Fruit fly (Drosophila melanogaster) whole organism, embryonic: Measurements from ENCODE around the gene Idgf3.

Experiments
- Adf1 ChIP-seq: fragments of 200-800 bp; sonication (Bioruptor generic); IDR thresholded peaks from 2 replicates; pipeline ENCODE4 v1.3.6; 2022; ENCODE audit warnings: missing biosample characterization, missing genetic modification characterization
- C15 ChIP-seq: fragments of 200-800 bp; sonication (Bioruptor generic); IDR thresholded peaks from 3 replicates; pipeline ENCODE4 v1.3.6; 2022; ENCODE audit warnings: missing biosample characterization, missing genetic modification characterization
- CG10209 ChIP-seq: fragments of 200-800 bp; sonication (Bioruptor generic); optimal IDR thresholded peaks from 3 replicates; lab custom pipeline; 2017; ENCODE audit warnings: missing biosample characterization, mild to moderate bottlenecking, missing genetic modification characterization, missing genetic modification reagents
- CG10431 ChIP-seq: fragments of 200-800 bp; sonication (Bioruptor generic); optimal IDR thresholded peaks from 3 replicates; lab custom pipeline; 2018; ENCODE audit warnings: missing biosample characterization, mild to moderate bottlenecking, missing genetic modification characterization
- CG11504 ChIP-seq: fragments of 200-800 bp; sonication (Bioruptor generic); optimal IDR thresholded peaks from 3 replicates; lab custom pipeline; 2019; ENCODE audit warnings: missing biosample characterization, mild to moderate bottlenecking, missing genetic modification characterization, moderate library complexity
- CG11695 ChIP-seq: fragments of 200-800 bp; sonication (Bioruptor generic); IDR thresholded peaks from 3 replicates; pipeline ENCODE4 v1.3.6; 2022; ENCODE audit warnings: missing biosample characterization, missing genetic modification characterization
- CG11723 ChIP-seq: fragments of 200-800 bp; sonication (Bioruptor generic); optimal IDR thresholded peaks from 2 replicates; lab custom pipeline; 2017; ENCODE audit warnings: missing biosample characterization, mild to moderate bottlenecking, missing genetic modification characterization
- CG1233 ChIP-seq: fragments of 200-800 bp; sonication (Bioruptor generic); optimal IDR thresholded peaks from 4 replicates; lab custom pipeline; 2018; ENCODE audit warnings: missing biosample characterization, mild to moderate bottlenecking, missing genetic modification characterization
- CG12942 ChIP-seq: fragments of 200-800 bp; sonication (Bioruptor generic); optimal IDR thresholded peaks from 3 replicates; lab custom pipeline; 2016; ENCODE audit warnings: missing biosample characterization, missing genetic modification characterization
- CG13287 ChIP-seq: fragments of 200-800 bp; sonication (Bioruptor generic); IDR thresholded peaks from 2 replicates; pipeline ENCODE4 v1.3.6; 2022; ENCODE audit warnings: missing biosample characterization, missing genetic modification characterization; ENCODE audit not compliant: partially characterized antibody
- CG1529 ChIP-seq: fragments of 200-800 bp; sonication (Bioruptor generic); optimal IDR thresholded peaks from 3 replicates; lab custom pipeline; 2018; ENCODE audit warnings: missing biosample characterization, missing genetic modification characterization
- CG15479 ChIP-seq: fragments of 200-800 bp; sonication (Bioruptor generic); optimal IDR thresholded peaks from 3 replicates; lab custom pipeline; 2019; ENCODE audit warnings: missing biosample characterization, mild to moderate bottlenecking, missing genetic modification characterization, moderate library complexity
- CG17361 ChIP-seq: fragments of 200-800 bp; sonication (Bioruptor generic); IDR thresholded peaks from 3 replicates; pipeline ENCODE4 v1.3.6; 2022; ENCODE audit warnings: missing biosample characterization, missing genetic modification characterization
- CG1792 ChIP-seq: fragments of 200-800 bp; sonication (Bioruptor generic); optimal IDR thresholded peaks from 2 replicates; lab custom pipeline; 2016; ENCODE audit warnings: missing biosample characterization, missing genetic modification characterization
- CG3163 ChIP-seq: fragments of 200-800 bp; sonication (Bioruptor generic); optimal IDR thresholded peaks from 3 replicates; lab custom pipeline; 2016; ENCODE audit warnings: missing biosample characterization, missing genetic modification characterization
- CG32767 ChIP-seq: fragments of 200-800 bp; sonication (Bioruptor generic); IDR thresholded peaks from 2 replicates; pipeline ENCODE4 v1.3.6; 2022; ENCODE audit warnings: missing biosample characterization, missing genetic modification characterization
- CG32772 ChIP-seq: fragments of 200-800 bp; sonication (Bioruptor generic); IDR thresholded peaks from 2 replicates; pipeline ENCODE4 v1.3.6; 2022; ENCODE audit warnings: missing biosample characterization, missing genetic modification characterization
- CG3281 ChIP-seq: fragments of 200-800 bp; sonication (Bioruptor generic); optimal IDR thresholded peaks from 3 replicates; lab custom pipeline; 2017; ENCODE audit warnings: missing biosample characterization, mild to moderate bottlenecking, missing genetic modification characterization
- CG3726 ChIP-seq: fragments of 200-800 bp; sonication (Bioruptor generic); IDR thresholded peaks from 3 replicates; pipeline ENCODE4, ENCODE4 v1.3.6; 2022; ENCODE audit warnings: missing biosample characterization, missing genetic modification characterization
- CG4730 ChIP-seq: fragments of 200-800 bp; sonication (Bioruptor generic); IDR thresholded peaks from 2 replicates; pipeline ENCODE4 v1.3.6; 2022; ENCODE audit warnings: missing biosample characterization, missing genetic modification characterization
- CG6175 ChIP-seq: fragments of 200-800 bp; sonication (Bioruptor generic); IDR thresholded peaks from 3 replicates; pipeline ENCODE4 v1.3.6; 2022; ENCODE audit warnings: missing biosample characterization, missing genetic modification characterization
- CG6689 ChIP-seq: fragments of 200-800 bp; sonication (Bioruptor generic); IDR thresholded peaks from 2 replicates; pipeline ENCODE4 v1.3.6; 2022; ENCODE audit warnings: missing biosample characterization, missing genetic modification characterization
- CG9215 ChIP-seq: fragments of 200-800 bp; sonication (Bioruptor generic); IDR thresholded peaks from 2 replicates; pipeline ENCODE4 v1.3.6; 2022; ENCODE audit warnings: missing biosample characterization, missing genetic modification characterization
- CG9609 ChIP-seq: fragments of 200-800 bp; sonication (Bioruptor generic); optimal IDR thresholded peaks from 3 replicates; lab custom pipeline; 2016; ENCODE audit warnings: missing biosample characterization, missing genetic modification characterization
- Drgx ChIP-seq: fragments of 200-800 bp; sonication (Bioruptor generic); IDR thresholded peaks from 2 replicates; pipeline ENCODE4 v1.3.6; 2022; ENCODE audit warnings: missing biosample characterization, missing genetic modification characterization
- ERR ChIP-seq: fragments of 200-800 bp; sonication (Bioruptor generic); optimal IDR thresholded peaks from 2 replicates; lab custom pipeline; 2016; ENCODE audit warnings: missing biosample characterization, missing genetic modification characterization
- Fer3 ChIP-seq: fragments of 200-800 bp; sonication (Bioruptor generic); optimal IDR thresholded peaks from 2 replicates; lab custom pipeline; 2018; ENCODE audit warnings: missing biosample characterization, mild to moderate bottlenecking, missing genetic modification characterization, moderate library complexity
- GATAe ChIP-seq: fragments of 200-800 bp; sonication (Bioruptor generic); conservative IDR thresholded peaks from 2 replicates; pipeline ENCODE4 v1.3.6; 2022; ENCODE audit warnings: missing biosample characterization, missing genetic modification characterization
- Lhr ChIP-seq: fragments of 200-800 bp; sonication (Bioruptor generic); optimal IDR thresholded peaks from 3 replicates; lab custom pipeline; 2017; ENCODE audit warnings: mild to moderate bottlenecking, missing biosample characterization, missing genetic modification reagents, missing genetic modification characterization
- MESR4 ChIP-seq: fragments of 200-800 bp; sonication (Bioruptor generic); optimal IDR thresholded peaks from 2 replicates; lab custom pipeline; 2018; ENCODE audit warnings: missing biosample characterization, mild to moderate bottlenecking, missing genetic modification characterization, moderate library complexity
- Xrp1 ChIP-seq: fragments of 200-800 bp; sonication (Bioruptor generic); IDR thresholded peaks from 2 replicates; pipeline ENCODE4 v1.3.6; 2022; ENCODE audit warnings: missing biosample characterization, missing genetic modification characterization
- ash1 ChIP-seq: fragments of 200-800 bp; sonication (Bioruptor generic); optimal IDR thresholded peaks from 2 replicates; lab custom pipeline; 2018; ENCODE audit warnings: missing biosample characterization, mild to moderate bottlenecking, missing genetic modification characterization
- ato ChIP-seq: fragments of 200-800 bp; sonication (Bioruptor generic); IDR thresholded peaks from 2 replicates; pipeline ENCODE4 v1.3.6; 2022; ENCODE audit warnings: missing biosample characterization, missing genetic modification characterization; ENCODE audit not compliant: partially characterized antibody
- cato ChIP-seq: fragments of 200-800 bp; sonication (Bioruptor generic); optimal IDR thresholded peaks from 2 replicates; lab custom pipeline; 2016; ENCODE audit warnings: missing biosample characterization, missing genetic modification characterization, borderline replicate concordance
- chif ChIP-seq, 2 experiments: fragments of 200-800 bp; sonication (Bioruptor generic); optimal IDR thresholded peaks; 3 replicates each; lab custom pipeline; 2016; ENCODE audit warnings: missing biosample characterization in 2 of 2, missing genetic modification characterization in 2 of 2
- crc ChIP-seq: fragments of 200-800 bp; sonication (Bioruptor generic); optimal IDR thresholded peaks from 2 replicates; lab custom pipeline; 2016; ENCODE audit warnings: missing biosample characterization, missing genetic modification characterization
- grn ChIP-seq: fragments of 200-800 bp; sonication (Bioruptor generic); optimal IDR thresholded peaks from 3 replicates; lab custom pipeline; 2017; ENCODE audit warnings: missing biosample characterization, missing genetic modification characterization
- hth ChIP-seq: fragments of >200 bp; optimal IDR thresholded peaks from 2 replicates; lab custom pipeline; 2017; ENCODE audit warnings: inconsistent platforms
- lilli ChIP-seq: fragments of 200-800 bp; sonication (Bioruptor generic); optimal IDR thresholded peaks from 3 replicates; lab custom pipeline; 2016; ENCODE audit warnings: missing biosample characterization, missing genetic modification characterization
- lola ChIP-seq, 3 experiments: fragments of >200 bp in 2 of 3; fragments of 200-800 bp in 1 of 3; sonication (Bioruptor generic) in 1 of 3; optimal IDR thresholded peaks; 2 replicates each; lab custom pipeline; 2017 to 2019; ENCODE audit warnings: missing biosample characterization in 3 of 3, missing genetic modification characterization in 3 of 3, mild to moderate bottlenecking in 1 of 3, moderate library complexity in 1 of 3
- nau ChIP-seq: fragments of 200-800 bp; sonication (Bioruptor generic); optimal IDR thresholded peaks from 3 replicates; lab custom pipeline; 2017; ENCODE audit warnings: missing biosample characterization, mild to moderate bottlenecking, missing genetic modification characterization, missing genetic modification reagents
- sc ChIP-seq, 3 experiments: fragments of >200 bp in 2 of 3; fragments of 200-800 bp in 1 of 3; sonication (Bioruptor generic) in 1 of 3; optimal IDR thresholded peaks; 2 replicates in 2 of 3; 3 replicates in 1 of 3; lab custom pipeline; 2017; ENCODE audit warnings: mild to moderate bottlenecking in 1 of 3, missing biosample characterization in 1 of 3, missing genetic modification characterization in 1 of 3, missing genetic modification reagents in 1 of 3
- shn ChIP-seq: fragments of 200-800 bp; sonication (Bioruptor generic); optimal IDR thresholded peaks from 3 replicates; lab custom pipeline; 2016; ENCODE audit warnings: missing biosample characterization, missing genetic modification characterization
- sim ChIP-seq: fragments of 200-800 bp; sonication (Bioruptor generic); IDR thresholded peaks from 2 replicates; pipeline ENCODE4 v1.3.6; 2022; ENCODE audit warnings: missing biosample characterization, missing genetic modification characterization
- slp2 ChIP-seq: fragments of 200-800 bp; sonication (Bioruptor generic); optimal IDR thresholded peaks from 2 replicates; lab custom pipeline; 2016; ENCODE audit warnings: missing biosample characterization, missing genetic modification characterization
- sr ChIP-seq: fragments of 200-800 bp; sonication (Bioruptor generic); IDR thresholded peaks from 3 replicates; pipeline ENCODE4 v1.3.6; 2022; ENCODE audit warnings: missing biosample characterization, missing genetic modification characterization
- stwl ChIP-seq: fragments of 200-800 bp; sonication (Bioruptor generic); optimal IDR thresholded peaks from 3 replicates; lab custom pipeline; 2018; ENCODE audit warnings: missing biosample characterization, mild to moderate bottlenecking, missing genetic modification characterization, moderate library complexity
- vvl ChIP-seq: fragments of 200-800 bp; sonication (Bioruptor generic); IDR thresholded peaks from 2 replicates; pipeline ENCODE4 v1.3.6; 2022; ENCODE audit warnings: missing biosample characterization, missing genetic modification characterization
- z ChIP-seq: fragments of 200-800 bp; sonication (Bioruptor generic); IDR thresholded peaks from 3 replicates; pipeline ENCODE4 v1.3.6; 2022; ENCODE audit warnings: missing biosample characterization, missing genetic modification characterization
- zfh1 ChIP-seq: fragments of 200-800 bp; sonication (Bioruptor generic); IDR thresholded peaks from 3 replicates; pipeline ENCODE4 v1.3.6; 2022; ENCODE audit warnings: missing biosample characterization, missing genetic modification characterization

The Idgf3 gene

DNA sequence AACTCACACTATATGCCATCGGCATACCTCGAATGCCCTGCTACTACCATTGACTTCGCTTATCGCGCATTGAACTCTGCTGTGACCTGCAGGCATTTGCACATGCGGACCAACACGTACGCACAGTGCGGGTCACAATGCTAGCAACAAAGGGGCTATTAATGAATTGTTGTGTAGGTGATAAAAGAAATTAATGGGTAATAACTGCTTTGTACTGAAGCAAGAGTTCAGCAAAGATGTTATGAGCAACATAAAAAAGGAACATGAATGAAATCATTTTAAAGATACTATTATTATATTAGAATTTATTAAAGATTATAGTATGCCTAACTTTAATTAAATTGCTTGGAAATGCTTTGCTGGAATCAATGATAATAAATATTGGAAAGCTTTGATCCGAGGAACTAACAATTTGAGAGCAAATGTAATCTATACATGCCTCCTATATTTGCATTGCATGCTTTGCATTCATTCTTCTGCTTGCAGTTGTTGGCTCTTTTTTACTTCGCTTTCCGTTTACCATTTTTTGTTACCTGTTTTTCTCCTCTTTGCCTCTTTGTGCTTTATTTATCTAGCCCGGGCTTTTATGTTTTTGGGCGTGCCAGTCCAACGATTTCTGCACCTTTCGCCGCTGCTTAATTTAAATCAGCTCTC is 52.3 kb downstream of the Idgf3 start (continued):
- TF ChIP-seq sc (optimal IDR thresholded peaks at IDR 0.05; lab: Kevin White, UChicago), result no peak
- TF ChIP-seq sc (GFP tag; optimal IDR thresholded peaks at IDR 0.05; lab: Kevin White, UChicago), result no peak
- 0 out of 2 replicates have a peak, but pooled peaks have one; percentile 7 for TF ChIP-seq CG6689
- no peak for TF ChIP-seq CG11723
- no peak for TF ChIP-seq C15
- TF ChIP-seq CG17361 (GFP tag; lab: Robert Waterston, UW), result no peak
- TF ChIP-seq vvl (GFP tag; lab: Robert Waterston, UW), result peak; percentile 25; the same call in 1 of the 2 replicates
- TF ChIP-seq lola (GFP tag; optimal IDR thresholded peaks at IDR 0.05; lab: Kevin White, UChicago), result no peak
- no peak for TF ChIP-seq MESR4 (GFP tag; lab: Kevin White, UChicago)
- no peak for TF ChIP-seq CG4730
- TF ChIP-seq hth, result no peak
- TF ChIP-seq slp2 (GFP tag; lab: Kevin White, UChicago), result no peak
- 0 out of 3 replicates have a peak, but pooled peaks have one; percentile 16 for TF ChIP-seq zfh1
- no peak for TF ChIP-seq shn (GFP tag; lab: Kevin White, UChicago)
- TF ChIP-seq CG3726, result 0 out of 3 replicates have a peak, but pooled peaks have one; percentile 37
- TF ChIP-seq CG6175 (GFP tag; lab: Robert Waterston, UW), result no peak
- no peak for TF ChIP-seq CG10209 (GFP tag; lab: Kevin White, UChicago)
- no peak for TF ChIP-seq z (GFP tag; lab: Robert Waterston, UW)
- no peak for TF ChIP-seq Xrp1 (GFP tag; lab: Robert Waterston, UW)
- TF ChIP-seq ato (GFP tag; lab: Robert Waterston, UW), result no peak
- TF ChIP-seq nau (GFP tag; lab: Kevin White, UChicago), result no peak
- no peak for TF ChIP-seq CG13287 (GFP tag; lab: Robert Waterston, UW)
- no peak for TF ChIP-seq lilli (GFP tag; lab: Kevin White, UChicago)
- peak; percentile 37; the same call in 1 of the 2 replicates for TF ChIP-seq Drgx (GFP tag; lab: Robert Waterston, UW)
- no peak for TF ChIP-seq sim
- TF ChIP-seq CG32767 (GFP tag; lab: Robert Waterston, UW), result 0 out of 2 replicates have a peak, but pooled peaks have one; percentile 20
- TF ChIP-seq Fer3 (tag; lab: Kevin White, UChicago), result no peak
- TF ChIP-seq CG15479, result no peak
- TF ChIP-seq CG32772 (GFP tag; lab: Robert Waterston, UW), result no peak
- TF ChIP-seq CG1233 (GFP tag; lab: Kevin White, UChicago), result no peak
- no peak for TF ChIP-seq Adf1 (GFP tag; lab: Robert Waterston, UW)
- TF ChIP-seq CG3281 (GFP tag; lab: Kevin White, UChicago), result no peak
- TF ChIP-seq CG12942 (GFP tag; lab: Kevin White, UChicago), result no peak
- no peak for TF ChIP-seq stwl (tag; lab: Kevin White, UChicago)
- no peak for TF ChIP-seq Lhr (GFP tag; lab: Kevin White, UChicago)
- TF ChIP-seq GATAe, result no peak
- TF ChIP-seq CG11504 (tag; lab: Kevin White, UChicago), result peak; percentile 0
- TF ChIP-seq cato (GFP tag; lab: Kevin White, UChicago), result no peak
- no peak for TF ChIP-seq grn (GFP tag; lab: Kevin White, UChicago)
- TF ChIP-seq CG9609 (GFP tag; lab: Kevin White, UChicago), result no peak
- TF ChIP-seq CG1529 (GFP tag; lab: Kevin White, UChicago), result no peak
- TF ChIP-seq sr (GFP tag; lab: Robert Waterston, UW), result no peak
- no peak for TF ChIP-seq chif (GFP tag; optimal IDR thresholded peaks at IDR 0.05; lab: Kevin White, UChicago)
- no peak for TF ChIP-seq CG9215 (GFP tag; lab: Robert Waterston, UW)
- TF ChIP-seq CG11695 (GFP tag; lab: Robert Waterston, UW), result no peak
- TF ChIP-seq ash1, result no peak
- TF ChIP-seq CG3163 (GFP tag; lab: Kevin White, UChicago), result no peak
- no peak for TF ChIP-seq crc (GFP tag; lab: Kevin White, UChicago)
- TF ChIP-seq CG10431 (GFP tag; lab: Kevin White, UChicago), result no peak
- no peak for TF ChIP-seq CG1792
- no peak for TF ChIP-seq ERR (GFP tag; lab: Kevin White, UChicago)
